Worm (Caenorhabditis elegans): ENCODE measurements around the gene cbp-3.

Gene cbp-3

DNA sequence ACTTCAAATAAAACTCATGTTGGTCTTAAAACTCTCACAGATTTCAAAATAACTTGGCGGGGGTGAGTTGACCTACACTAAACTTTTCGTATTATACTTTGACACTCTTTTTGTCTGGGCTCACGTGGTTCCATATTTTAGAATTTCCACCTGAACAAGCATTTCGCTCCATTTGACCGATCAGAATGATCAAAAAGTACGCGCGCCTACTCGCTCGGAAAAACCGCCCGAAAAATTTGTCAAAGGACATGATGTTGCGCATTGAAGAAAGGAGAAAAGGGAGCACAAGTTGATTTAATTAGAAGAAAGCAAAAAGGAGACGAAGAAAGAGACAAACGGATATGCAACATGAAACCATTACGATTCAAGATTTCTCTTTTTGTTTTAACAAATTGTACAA is 27.5 kb upstream of the cbp-3 start:
- no peak for TF ChIP-seq tbx-37 (GFP tag; conservative IDR thresholded peaks at IDR 0.05)
- TF ChIP-seq flt-1 (GFP tag; IDR thresholded peaks at IDR 0.05), result no peak
- TF ChIP-seq ets-7 (tag; optimal IDR thresholded peaks at IDR 0.05), result no peak
- TF ChIP-seq tra-4 (tag; optimal IDR thresholded peaks at IDR 0.05), result no peak
- no peak for TF ChIP-seq ceh-36 (tag; optimal IDR thresholded peaks at IDR 0.05)
- TF ChIP-seq hmg-4 (GFP tag; optimal IDR thresholded peaks at IDR 0.05), result no peak
- TF ChIP-seq tbx-11 (GFP tag; IDR thresholded peaks at IDR 0.05), result no peak

- TF ChIP-seq flt-1 (GFP tag; IDR thresholded peaks at IDR 0.05), result no peak
- no peak for TF ChIP-seq aly-1 (tag; optimal IDR thresholded peaks at IDR 0.05)
- no peak for TF ChIP-seq hmg-4 (GFP tag; optimal IDR thresholded peaks at IDR 0.05)
- no peak for TF ChIP-seq ceh-13 (GFP tag; optimal IDR thresholded peaks at IDR 0.05)
- TF ChIP-seq sea-1 (GFP tag; conservative IDR thresholded peaks at IDR 0.05), result no peak
Measured at ce11 chrIII:9891324-9891723, 22.5 kb upstream of the cbp-3 start, which contains the start of gene alg-4. TSS of gene alg-4 (minus strand) at chrIII:9891424.

DNA sequence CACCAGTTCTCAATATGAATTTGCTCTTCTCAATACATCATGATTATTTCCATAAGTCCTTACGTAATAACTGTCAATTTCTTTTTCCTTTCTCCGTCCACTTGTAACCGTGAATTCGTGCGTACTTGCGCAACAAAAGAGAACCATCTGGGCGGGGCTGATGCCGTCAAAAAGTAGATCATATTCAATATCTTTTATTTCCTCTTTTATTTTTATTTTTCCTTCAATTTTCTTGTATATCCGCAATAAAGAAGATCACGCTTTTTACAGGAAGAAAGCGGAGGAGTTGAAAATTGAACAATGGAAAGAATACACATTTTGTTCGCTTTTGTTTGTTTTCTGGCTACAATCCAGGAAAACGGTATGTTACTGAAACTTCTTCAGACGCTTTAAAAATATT is 20.9 kb upstream of the cbp-3 start, which contains the start of gene mam-7:
TSS of gene mam-7 (plus strand) at position 301 of the 400 bp plus-strand sequence.
- TF ChIP-seq hmg-4 (GFP tag; optimal IDR thresholded peaks at IDR 0.05) (no peak), pes-1 (GFP tag; IDR thresholded peaks at IDR 0.05) (no peak), tra-4 (tag; optimal IDR thresholded peaks at IDR 0.05) (no peak), ets-7 (tag; optimal IDR thresholded peaks at IDR 0.05) (no peak), hnd-1 (tag; optimal IDR thresholded peaks at IDR 0.05) (no peak), ceh-36 (tag; optimal IDR thresholded peaks at IDR 0.05) (no peak), tbx-37 (GFP tag; conservative IDR thresholded peaks at IDR 0.05) (no peak), ceh-13 (GFP tag; optimal IDR thresholded peaks at IDR 0.05) (no peak), aly-1 (tag; optimal IDR thresholded peaks at IDR 0.05) (no peak), hmbx-1 (tag; optimal IDR thresholded peaks at IDR 0.05) (no peak), scrt-1 (GFP tag; IDR thresholded peaks at IDR 0.05) (no peak), tbx-11 (GFP tag; IDR thresholded peaks at IDR 0.05) (no peak), B0310.2 (tag; optimal IDR thresholded peaks at IDR 0.05) (no peak), sea-1 (GFP tag; conservative IDR thresholded peaks at IDR 0.05) (no peak), F13C5.2 (tag; optimal IDR thresholded peaks at IDR 0.05) (no peak), ama-1 (optimal IDR thresholded peaks at IDR 0.05) (no peak), flt-1 (GFP tag; IDR thresholded peaks at IDR 0.05) (no peak)

- TF ChIP-seq ama-1 (optimal IDR thresholded peaks at IDR 0.05) (no peak), tbx-37 (GFP tag; conservative IDR thresholded peaks at IDR 0.05) (no peak), F13C5.2 (tag; optimal IDR thresholded peaks at IDR 0.05) (no peak), flt-1 (GFP tag; IDR thresholded peaks at IDR 0.05) (no peak), hmbx-1 (tag; optimal IDR thresholded peaks at IDR 0.05) (no peak), ceh-36 (tag; optimal IDR thresholded peaks at IDR 0.05) (no peak), hmg-4 (GFP tag; optimal IDR thresholded peaks at IDR 0.05) (no peak), tra-4 (tag; optimal IDR thresholded peaks at IDR 0.05) (no peak), aly-1 (tag; optimal IDR thresholded peaks at IDR 0.05) (no peak), ceh-13 (GFP tag; optimal IDR thresholded peaks at IDR 0.05) (no peak), pes-1 (GFP tag; IDR thresholded peaks at IDR 0.05) (no peak), sea-1 (GFP tag; conservative IDR thresholded peaks at IDR 0.05) (no peak), scrt-1 (GFP tag; IDR thresholded peaks at IDR 0.05) (no peak), tbx-11 (GFP tag; IDR thresholded peaks at IDR 0.05) (no peak)
Measured at ce11 chrIII:9899720-9900119, 14.1 kb upstream of the cbp-3 start.

DNA sequence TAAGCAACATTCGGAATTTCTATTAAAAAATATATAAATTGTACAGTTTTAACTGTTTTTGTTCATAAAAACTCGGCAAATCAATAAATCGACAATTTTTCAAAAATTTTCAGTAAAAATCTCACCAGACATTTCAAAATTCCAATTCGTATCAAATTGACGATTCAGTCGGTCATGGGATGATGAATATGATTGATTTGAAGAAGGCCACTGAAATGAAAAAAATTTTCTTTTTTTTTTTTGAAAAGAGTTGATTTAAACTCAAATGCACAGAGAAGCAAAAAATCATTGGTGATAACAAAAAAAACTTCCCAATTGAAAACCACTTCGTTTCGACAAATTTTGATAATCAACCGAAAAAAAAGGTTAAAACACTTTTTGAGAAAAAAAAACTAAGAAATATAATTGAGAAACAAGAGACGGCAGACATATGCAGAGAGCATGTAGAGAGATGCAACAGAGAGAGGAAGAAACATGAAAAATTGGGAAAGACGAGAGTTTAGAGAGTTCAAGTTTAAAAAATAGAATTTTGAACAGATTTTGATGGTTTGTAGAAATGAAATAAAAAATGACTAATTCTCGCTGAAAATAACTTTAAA is 10.0 kb upstream of the cbp-3 start:
- TF ChIP-seq ama-1 (optimal IDR thresholded peaks at IDR 0.05), result no peak
- no peak for TF ChIP-seq tbx-11 (GFP tag; IDR thresholded peaks at IDR 0.05)
- TF ChIP-seq tra-4 (tag; optimal IDR thresholded peaks at IDR 0.05), result no peak
- no peak for TF ChIP-seq ets-7 (tag; optimal IDR thresholded peaks at IDR 0.05)
- no peak for TF ChIP-seq ceh-36 (tag; optimal IDR thresholded peaks at IDR 0.05)

DNA sequence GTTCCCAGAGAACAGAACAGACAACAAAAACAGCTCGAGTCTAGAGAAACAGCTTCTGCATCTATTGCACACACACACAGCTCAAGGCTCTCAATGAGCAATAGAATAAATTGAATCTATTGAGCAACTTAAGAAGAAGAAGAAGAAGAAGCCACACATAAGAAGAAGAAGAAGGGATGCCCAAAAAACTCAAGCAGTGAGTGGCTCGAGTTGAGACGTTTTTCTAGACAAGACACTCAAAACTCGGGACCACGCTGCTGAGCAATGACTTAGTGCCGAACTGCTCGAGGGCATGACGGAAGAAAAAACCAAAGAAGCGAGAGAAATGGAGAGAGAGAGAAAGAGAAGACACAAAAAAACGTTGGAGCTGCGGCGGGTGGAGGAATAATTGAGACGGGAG is 8.5 kb upstream of the cbp-3 start:
- no peak for TF ChIP-seq hmg-4 (GFP tag; optimal IDR thresholded peaks at IDR 0.05)
- no peak for TF ChIP-seq hmbx-1 (tag; optimal IDR thresholded peaks at IDR 0.05)
- no peak for TF ChIP-seq scrt-1 (GFP tag; IDR thresholded peaks at IDR 0.05)
- TF ChIP-seq flt-1 (GFP tag; IDR thresholded peaks at IDR 0.05), result no peak
- no peak for TF ChIP-seq tbx-37 (GFP tag; conservative IDR thresholded peaks at IDR 0.05)
- TF ChIP-seq sea-1 (GFP tag; conservative IDR thresholded peaks at IDR 0.05), result no peak
- no peak for TF ChIP-seq tbx-11 (GFP tag; IDR thresholded peaks at IDR 0.05)
- no peak for TF ChIP-seq F13C5.2 (tag; optimal IDR thresholded peaks at IDR 0.05)
- TF ChIP-seq aly-1 (tag; optimal IDR thresholded peaks at IDR 0.05), result no peak
- no peak for TF ChIP-seq ceh-36 (tag; optimal IDR thresholded peaks at IDR 0.05)
- no peak for TF ChIP-seq ceh-13 (GFP tag; optimal IDR thresholded peaks at IDR 0.05)
- no peak for TF ChIP-seq ets-7 (tag; optimal IDR thresholded peaks at IDR 0.05)
- TF ChIP-seq tra-4 (tag; optimal IDR thresholded peaks at IDR 0.05), result no peak
- TF ChIP-seq B0310.2 (tag; optimal IDR thresholded peaks at IDR 0.05), result no peak

- TF ChIP-seq scrt-1 (GFP tag; IDR thresholded peaks at IDR 0.05), result no peak
Measured at ce11 chrIII:9907574-9907973, 6.2 kb upstream of the cbp-3 start.

DNA sequence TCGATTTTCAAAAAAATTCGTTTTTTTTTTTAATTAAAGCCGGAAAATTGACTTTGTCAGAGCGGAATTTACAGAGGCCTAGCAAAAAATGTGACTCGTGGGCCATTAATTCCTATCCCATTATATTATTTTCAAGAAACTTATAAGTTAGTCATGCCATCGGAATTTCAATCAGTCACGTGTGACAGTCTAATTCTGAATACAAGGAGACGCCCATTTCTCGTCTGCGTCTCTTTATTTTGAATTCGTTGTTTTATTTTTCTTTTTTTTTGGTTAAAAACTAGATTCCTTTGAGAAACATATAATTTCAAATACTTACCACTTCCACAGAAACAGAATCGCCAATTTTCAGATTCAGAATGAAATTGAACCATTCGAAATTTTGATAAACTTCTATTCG is 5.0 kb upstream of the cbp-3 start:
- TF ChIP-seq scrt-1 (GFP tag; IDR thresholded peaks at IDR 0.05) (no peak), sea-1 (GFP tag; conservative IDR thresholded peaks at IDR 0.05) (no peak), ceh-13 (GFP tag; optimal IDR thresholded peaks at IDR 0.05) (no peak)
